Worm (Caenorhabditis elegans) whole organism, L2 larva: ENCODE measurements around the gene hmt-1.

ENCODE experiments used
- C34F6.9 ChIP-seq: fragments of 150-350 bp; optimal IDR thresholded peaks from 2 replicates; lab custom pipeline; 2014; ENCODE audit warnings: missing biosample characterization, missing genetic modification characterization
- F13H6.1 ChIP-seq: sonication (generic microtip); optimal IDR thresholded peaks from 2 replicates; lab custom pipeline; 2016; ENCODE audit warnings: missing genetic modification characterization, missing compliant biosample characterization
- R02D3.7 ChIP-seq: fragments of 150-350 bp; optimal IDR thresholded peaks from 2 replicates; lab custom pipeline; 2014; ENCODE audit warnings: missing biosample characterization, missing genetic modification characterization
- ZK546.5 ChIP-seq: sonication (generic microtip); optimal IDR thresholded peaks from 2 replicates; lab custom pipeline; 2017; ENCODE audit warnings: missing biosample characterization, missing genetic modification characterization
- ama-1 ChIP-seq: fragments of 150-350 bp; optimal IDR thresholded peaks from 2 replicates; lab custom pipeline; 2018; ENCODE audit warnings: inconsistent platforms
- blmp-1 ChIP-seq: sonication (generic microtip); optimal IDR thresholded peaks from 2 replicates; lab custom pipeline; 2017; ENCODE audit warnings: missing genetic modification characterization, mild to moderate bottlenecking, missing compliant biosample characterization, antibody characterized with exemption, moderate library complexity; ENCODE audit not compliant: insufficient read depth
- ceh-16 ChIP-seq: fragments of 150-350 bp; optimal IDR thresholded peaks from 2 replicates; lab custom pipeline; 2014; ENCODE audit warnings: missing biosample characterization, missing genetic modification characterization
- ceh-82 ChIP-seq: fragments of 150-350 bp; optimal IDR thresholded peaks from 2 replicates; lab custom pipeline; 2014; ENCODE audit warnings: missing biosample characterization, missing genetic modification characterization
- crh-2 ChIP-seq: sonication (generic microtip); optimal IDR thresholded peaks from 2 replicates; lab custom pipeline; 2017; ENCODE audit warnings: missing biosample characterization, missing genetic modification characterization
- dmd-4 ChIP-seq: sonication (generic microtip); optimal IDR thresholded peaks from 2 replicates; lab custom pipeline; 2017; ENCODE audit warnings: missing biosample characterization, missing genetic modification characterization
- egl-27 ChIP-seq: sonication (generic microtip); optimal IDR thresholded peaks from 3 replicates; lab custom pipeline; 2017; ENCODE audit warnings: missing biosample characterization, missing genetic modification reagents, missing genetic modification characterization
- fos-1 ChIP-seq: fragments of 150-350 bp; optimal IDR thresholded peaks from 2 replicates; lab custom pipeline; 2014; ENCODE audit warnings: missing biosample characterization, missing genetic modification characterization
- gmeb-1 ChIP-seq: fragments of 150-350 bp; optimal IDR thresholded peaks from 2 replicates; lab custom pipeline; 2014; ENCODE audit warnings: missing biosample characterization, missing genetic modification characterization
- lin-11 ChIP-seq: fragments of 150-350 bp; sonication (generic microtip); optimal IDR thresholded peaks from 2 replicates; lab custom pipeline; 2014; ENCODE audit warnings: missing biosample characterization, missing genetic modification characterization, inconsistent platforms, mixed read lengths
- lin-13 ChIP-seq: fragments of 150-350 bp; optimal IDR thresholded peaks from 2 replicates; lab custom pipeline; 2014; ENCODE audit warnings: missing biosample characterization, missing genetic modification reagents, missing genetic modification characterization
- lin-39 ChIP-seq: fragments of 150-350 bp; optimal IDR thresholded peaks from 2 replicates; lab custom pipeline; 2014; ENCODE audit warnings: missing biosample characterization, missing genetic modification reagents, missing genetic modification characterization
- lsy-2 ChIP-seq, 2 experiments: fragments of 150-350 bp in 1 of 2; sonication (generic microtip) in 1 of 2; optimal IDR thresholded peaks; 2 replicates each; lab custom pipeline; 2014 to 2017; ENCODE audit warnings: missing biosample characterization in 2 of 2, missing genetic modification characterization in 2 of 2
- mab-5 ChIP-seq: fragments of 150-350 bp; optimal IDR thresholded peaks from 2 replicates; lab custom pipeline; 2014; ENCODE audit warnings: missing biosample characterization, missing genetic modification characterization
- mdl-1 ChIP-seq, 2 experiments: fragments of 150-350 bp in 1 of 2; sonication (generic microtip) in 1 of 2; optimal IDR thresholded peaks; 2 replicates each; lab custom pipeline; 2017; ENCODE audit warnings: missing biosample characterization in 2 of 2, missing genetic modification characterization in 2 of 2
- nhr-10 ChIP-seq: sonication (generic microtip); optimal IDR thresholded peaks from 2 replicates; lab custom pipeline; 2017; ENCODE audit warnings: missing biosample characterization, missing genetic modification characterization
- nhr-11 ChIP-seq: fragments of 150-350 bp; optimal IDR thresholded peaks from 2 replicates; lab custom pipeline; 2014; ENCODE audit warnings: missing biosample characterization, missing genetic modification characterization
- nhr-12 ChIP-seq: fragments of 150-350 bp; optimal IDR thresholded peaks from 2 replicates; lab custom pipeline; 2014; ENCODE audit warnings: missing biosample characterization, missing genetic modification characterization
- nhr-129 ChIP-seq: fragments of 150-350 bp; optimal IDR thresholded peaks from 2 replicates; lab custom pipeline; 2014; ENCODE audit warnings: missing biosample characterization, missing genetic modification characterization
- nhr-21 ChIP-seq: fragments of 150-350 bp; optimal IDR thresholded peaks from 2 replicates; lab custom pipeline; 2014; ENCODE audit warnings: missing biosample characterization, missing genetic modification characterization
- nhr-237 ChIP-seq: fragments of 150-350 bp; optimal IDR thresholded peaks from 2 replicates; lab custom pipeline; 2014; ENCODE audit warnings: missing biosample characterization, missing genetic modification characterization
- nhr-25 ChIP-seq: fragments of 150-350 bp; sonication (generic microtip); optimal IDR thresholded peaks from 3 replicates; lab custom pipeline; 2014; ENCODE audit warnings: missing biosample characterization, missing genetic modification characterization
- nhr-6 ChIP-seq: fragments of 150-350 bp; optimal IDR thresholded peaks from 2 replicates; lab custom pipeline; 2014; ENCODE audit warnings: missing biosample characterization, missing genetic modification characterization
- nhr-77 ChIP-seq: fragments of 150-350 bp; optimal IDR thresholded peaks from 2 replicates; lab custom pipeline; 2014; ENCODE audit warnings: missing biosample characterization, missing genetic modification characterization
- peb-1 ChIP-seq: fragments of 150-350 bp; optimal IDR thresholded peaks from 2 replicates; lab custom pipeline; 2014; ENCODE audit warnings: missing biosample characterization, missing genetic modification characterization
- sem-4 ChIP-seq: fragments of 150-350 bp; optimal IDR thresholded peaks from 2 replicates; lab custom pipeline; 2014; ENCODE audit warnings: missing biosample characterization, missing genetic modification reagents, missing genetic modification characterization
- sma-3 ChIP-seq: sonication (generic microtip); optimal IDR thresholded peaks from 2 replicates; lab custom pipeline; 2016; ENCODE audit warnings: missing genetic modification reagents, missing genetic modification characterization, missing compliant biosample characterization
- snpc-4 ChIP-seq: fragments of 150-350 bp; optimal IDR thresholded peaks from 2 replicates; lab custom pipeline; 2014; ENCODE audit warnings: missing biosample characterization, missing genetic modification characterization
- unc-39 ChIP-seq: fragments of 150-350 bp; optimal IDR thresholded peaks from 2 replicates; lab custom pipeline; 2014; ENCODE audit warnings: missing biosample characterization, missing genetic modification characterization
- unc-55 ChIP-seq: fragments of 150-350 bp; sonication (generic microtip); optimal IDR thresholded peaks from 3 replicates; lab custom pipeline; 2014; ENCODE audit warnings: missing biosample characterization, missing genetic modification reagents, missing genetic modification characterization
- ztf-1 ChIP-seq: fragments of 200-800 bp; sonication (Bioruptor generic); conservative IDR thresholded peaks from 2 replicates; pipeline ENCODE4 v1.3.6; 2022; ENCODE audit warnings: missing genetic modification characterization, missing compliant biosample characterization
- ztf-11 ChIP-seq: sonication (generic microtip); optimal IDR thresholded peaks from 2 replicates; lab custom pipeline; 2017; ENCODE audit warnings: missing biosample characterization, missing genetic modification characterization

hmt-1 gene

DNA sequence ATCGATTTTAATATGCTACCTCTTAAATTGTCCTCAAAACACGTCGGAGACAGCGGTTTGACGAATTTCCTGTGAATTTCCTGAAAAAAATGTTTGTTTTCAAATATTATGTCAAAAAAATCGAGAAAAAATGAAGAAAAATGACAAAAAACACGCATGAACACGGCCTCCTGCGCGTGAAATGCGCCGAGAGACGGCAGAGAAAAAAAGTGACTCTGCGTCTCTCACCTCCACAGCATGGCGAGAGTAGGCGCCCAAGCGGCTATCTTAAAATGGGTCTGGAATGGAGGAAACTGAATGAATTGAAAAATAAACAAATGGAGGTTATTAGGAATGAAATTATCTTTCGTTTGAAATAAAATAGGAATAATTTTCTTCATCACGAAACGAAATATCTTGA lies 11.0 kb upstream of the hmt-1 start:
- TF ChIP-seq nhr-25 (tag; lab: Kevin White, UChicago): peak; percentile 61
- no peak for TF ChIP-seq blmp-1
- peak; percentile 75 for TF ChIP-seq lin-13 (GFP tag; lab: Kevin White, UChicago)
- no peak for TF ChIP-seq nhr-11 (tag; lab: Kevin White, UChicago)
- TF ChIP-seq lin-11 (tag; lab: Kevin White, UChicago): peak; percentile 8
- peak; percentile 22 for TF ChIP-seq nhr-129 (tag; lab: Kevin White, UChicago)
- TF ChIP-seq ceh-16 (tag; lab: Kevin White, UChicago): no peak
- TF ChIP-seq egl-27 (tag; lab: Kevin White, UChicago): peak; percentile 64
- no peak for TF ChIP-seq lin-39 (tag; lab: Kevin White, UChicago)
- peak; percentile 69 for TF ChIP-seq unc-55
- peak; percentile 83 for TF ChIP-seq gmeb-1 (tag; lab: Kevin White, UChicago)
- TF ChIP-seq nhr-77 (tag; lab: Kevin White, UChicago): no peak
- TF ChIP-seq C34F6.9 (tag; lab: Kevin White, UChicago): peak; percentile 20
- peak; percentile 19 for TF ChIP-seq nhr-21 (tag; lab: Kevin White, UChicago)
- TF ChIP-seq sma-3 (GFP tag; lab: Kevin White, UChicago): peak; percentile 82
- peak in 1 of 2 experiments; percentile 18 for TF ChIP-seq mdl-1 (tag; optimal IDR thresholded peaks at IDR 0.05; lab: Kevin White, UChicago)
- TF ChIP-seq lsy-2 (tag; optimal IDR thresholded peaks at IDR 0.05; lab: Kevin White, UChicago): peak; percentile 77 to 82
- TF ChIP-seq crh-2 (tag; lab: Kevin White, UChicago): peak; percentile 14
- TF ChIP-seq F13H6.1: peak; percentile 53
- TF ChIP-seq mab-5 (tag; lab: Kevin White, UChicago): peak; percentile 11

DNA sequence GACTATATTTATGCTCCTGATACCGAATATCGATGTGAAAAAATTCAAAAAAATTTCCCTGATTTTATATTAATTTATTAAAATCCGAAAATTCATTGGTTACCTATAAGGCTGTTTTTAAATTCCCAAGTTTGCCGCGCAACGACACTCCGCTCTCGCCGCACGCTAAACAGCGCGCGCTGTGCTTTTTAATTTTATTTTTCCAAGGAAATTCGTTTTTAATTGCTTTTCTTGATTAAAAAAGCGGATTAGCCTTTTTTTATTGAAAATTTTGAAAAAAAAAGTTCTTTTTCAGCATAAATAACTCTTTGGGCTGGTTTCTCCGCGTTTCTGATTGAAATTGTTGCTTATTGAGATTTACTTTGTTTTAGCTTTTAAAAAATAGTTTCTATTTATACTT lies 7.6 kb upstream of the hmt-1 start:
- TF ChIP-seq unc-39 (tag; lab: Kevin White, UChicago) (no peak), snpc-4 (tag; lab: Kevin White, UChicago) (no peak), ceh-82 (tag; lab: Kevin White, UChicago) (no peak), ceh-16 (tag; lab: Kevin White, UChicago) (no peak), mab-5 (tag; lab: Kevin White, UChicago) (no peak), blmp-1 (no peak), ama-1 (lab: Kevin White, UChicago) (no peak), fos-1 (no peak), R02D3.7 (tag; lab: Kevin White, UChicago) (no peak), nhr-77 (tag; lab: Kevin White, UChicago) (no peak), F13H6.1 (no peak), crh-2 (tag; lab: Kevin White, UChicago) (no peak)

DNA sequence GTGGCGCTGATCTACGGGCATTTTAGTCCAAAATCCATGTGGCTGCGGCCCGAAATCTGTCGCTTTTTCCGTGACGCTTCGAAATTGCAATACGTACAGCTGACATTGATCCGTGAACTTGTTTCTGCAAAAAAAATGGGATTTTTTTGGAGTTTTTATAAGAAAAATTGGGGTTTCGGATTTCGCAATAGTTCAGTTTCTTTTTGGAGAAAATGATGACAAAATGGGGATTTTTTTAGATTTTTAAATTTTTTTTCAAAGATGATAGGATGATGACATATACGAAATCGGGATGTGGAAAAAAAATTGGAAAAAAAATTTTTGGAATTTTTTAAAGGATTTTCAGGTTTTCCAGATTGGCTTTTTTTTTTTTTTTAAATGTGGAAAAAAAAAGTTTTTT lies 1.5 kb upstream of the hmt-1 start:
- TF ChIP-seq ztf-11 (tag; lab: Kevin White, UChicago) (no peak), nhr-6 (tag; lab: Kevin White, UChicago) (no peak), dmd-4 (tag; lab: Kevin White, UChicago) (no peak), nhr-12 (no peak)

DNA sequence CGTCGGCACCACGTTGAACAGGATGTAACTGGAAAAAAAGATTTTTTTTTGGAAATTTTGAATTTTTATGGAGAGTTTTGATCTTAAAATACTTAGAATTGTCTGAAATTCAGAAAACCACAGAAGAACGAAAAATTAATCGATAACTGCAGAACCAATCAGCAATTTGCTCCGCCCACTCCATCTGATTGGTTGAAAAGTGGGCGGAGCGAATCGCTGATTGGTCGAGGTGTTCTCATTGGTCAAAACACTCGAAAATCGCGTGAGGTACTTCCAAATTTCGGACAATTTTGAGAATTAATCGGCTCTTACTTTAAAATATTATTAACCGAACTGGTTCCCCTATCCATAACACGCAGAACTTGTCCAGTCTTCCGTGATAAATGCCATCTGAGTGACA lies 4.1 kb downstream of the hmt-1 start:
- TF ChIP-seq ztf-1 (GFP tag; lab: Robert Waterston, UW) (no peak), nhr-237 (tag; lab: Kevin White, UChicago) (no peak), unc-39 (tag; lab: Kevin White, UChicago) (no peak), ZK546.5 (tag; lab: Kevin White, UChicago) (no peak), sem-4 (tag; lab: Kevin White, UChicago) (no peak), egl-27 (tag; lab: Kevin White, UChicago) (no peak), ztf-11 (tag; lab: Kevin White, UChicago) (no peak), crh-2 (tag; lab: Kevin White, UChicago) (no peak), nhr-21 (tag; lab: Kevin White, UChicago) (no peak), nhr-77 (tag; lab: Kevin White, UChicago) (no peak), fos-1 (no peak), nhr-10 (tag; lab: Kevin White, UChicago) (no peak), C34F6.9 (tag; lab: Kevin White, UChicago) (no peak)

DNA sequence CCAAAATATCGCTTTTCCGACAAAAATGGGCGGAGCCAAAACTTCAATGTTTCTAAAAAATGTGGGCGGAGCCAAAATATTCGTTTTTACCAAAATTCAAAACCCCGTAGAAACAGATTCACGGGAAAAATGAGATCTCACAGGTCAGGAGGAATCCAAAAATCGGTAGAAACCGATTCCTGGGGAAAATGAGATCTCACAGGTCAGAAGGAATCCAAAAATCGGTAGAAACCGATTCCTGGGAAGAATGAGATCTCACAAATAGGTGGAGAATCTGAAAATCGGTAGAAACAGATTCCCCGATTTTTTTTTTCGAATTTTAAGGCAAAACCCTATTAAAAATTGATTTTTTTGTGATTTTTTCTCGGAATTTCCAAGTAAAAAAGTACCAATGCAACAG lies 6.3 kb downstream of the hmt-1 start:
- TF ChIP-seq C34F6.9 (tag; lab: Kevin White, UChicago): no peak
- no peak for TF ChIP-seq lin-39 (tag; lab: Kevin White, UChicago)
- no peak for TF ChIP-seq lin-11 (tag; lab: Kevin White, UChicago)
- TF ChIP-seq lsy-2 (tag; optimal IDR thresholded peaks at IDR 0.05; lab: Kevin White, UChicago): no peak
- TF ChIP-seq peb-1: no peak
- TF ChIP-seq unc-55: peak; percentile 17
